Fruit fly (Drosophila melanogaster) whole organism, embryonic: ENCODE results near the gene CG9920.

Experiments used
- Ada2b ChIP-seq: fragments of 200-800 bp; sonication (Bioruptor generic); IDR thresholded peaks from 2 replicates; pipeline ENCODE4 v1.3.6; 2022; ENCODE audit warnings: missing biosample characterization, missing genetic modification characterization
- CG10979 ChIP-seq: fragments of 200-800 bp; sonication (Bioruptor generic); optimal IDR thresholded peaks from 2 replicates; lab custom pipeline; 2018; ENCODE audit warnings: missing biosample characterization, mild to moderate bottlenecking, missing genetic modification characterization, moderate library complexity
- CG11398 ChIP-seq: fragments of 200-800 bp; sonication (Bioruptor generic); optimal IDR thresholded peaks from 2 replicates; lab custom pipeline; 2016; ENCODE audit warnings: missing biosample characterization, missing genetic modification characterization
- CG11456 ChIP-seq: fragments of 200-800 bp; sonication (Bioruptor generic); IDR thresholded peaks from 3 replicates; pipeline ENCODE4 v1.3.6; 2022; ENCODE audit warnings: missing biosample characterization, missing genetic modification characterization
- CG11504 ChIP-seq: fragments of 200-800 bp; sonication (Bioruptor generic); optimal IDR thresholded peaks from 3 replicates; lab custom pipeline; 2019; ENCODE audit warnings: missing biosample characterization, mild to moderate bottlenecking, missing genetic modification characterization, moderate library complexity
- CG12659 ChIP-seq: fragments of 200-800 bp; sonication (Bioruptor generic); optimal IDR thresholded peaks from 3 replicates; lab custom pipeline; 2017; ENCODE audit warnings: mild to moderate bottlenecking, missing biosample characterization, missing genetic modification reagents, missing genetic modification characterization
- CG12744 ChIP-seq: fragments of 200-800 bp; sonication (Bioruptor generic); optimal IDR thresholded peaks from 2 replicates; lab custom pipeline; 2016; ENCODE audit warnings: missing biosample characterization, missing genetic modification characterization
- CG13123 ChIP-seq: fragments of 200-800 bp; sonication (Bioruptor generic); optimal IDR thresholded peaks from 2 replicates; lab custom pipeline; 2016; ENCODE audit warnings: missing biosample characterization, missing genetic modification characterization
- CG14441 ChIP-seq: fragments of 200-800 bp; sonication (Bioruptor generic); IDR thresholded peaks from 2 replicates; pipeline ENCODE4 v1.3.6; 2022; ENCODE audit warnings: missing biosample characterization, missing genetic modification characterization
- CG16813 ChIP-seq: fragments of 200-800 bp; sonication (Bioruptor generic); IDR thresholded peaks from 3 replicates; pipeline ENCODE4 v1.3.6; 2022; ENCODE audit warnings: missing biosample characterization, missing genetic modification characterization; ENCODE audit not compliant: partially characterized antibody
- CG2199 ChIP-seq: fragments of 200-800 bp; sonication (Bioruptor generic); IDR thresholded peaks from 3 replicates; pipeline ENCODE4 v1.3.6; 2022; ENCODE audit warnings: missing biosample characterization, missing genetic modification characterization
- CG31365 ChIP-seq: fragments of 200-800 bp; sonication (Bioruptor generic); optimal IDR thresholded peaks from 2 replicates; lab custom pipeline; 2018; ENCODE audit warnings: missing biosample characterization, mild to moderate bottlenecking, missing genetic modification characterization
- CG3163 ChIP-seq: fragments of 200-800 bp; sonication (Bioruptor generic); optimal IDR thresholded peaks from 3 replicates; lab custom pipeline; 2016; ENCODE audit warnings: missing biosample characterization, missing genetic modification characterization
- CG32772 ChIP-seq: fragments of 200-800 bp; sonication (Bioruptor generic); IDR thresholded peaks from 2 replicates; pipeline ENCODE4 v1.3.6; 2022; ENCODE audit warnings: missing biosample characterization, missing genetic modification characterization
- CG3281 ChIP-seq: fragments of 200-800 bp; sonication (Bioruptor generic); optimal IDR thresholded peaks from 3 replicates; lab custom pipeline; 2017; ENCODE audit warnings: missing biosample characterization, mild to moderate bottlenecking, missing genetic modification characterization
- CG34376 ChIP-seq: fragments of 200-800 bp; sonication (Bioruptor generic); optimal IDR thresholded peaks from 2 replicates; lab custom pipeline; 2018; ENCODE audit warnings: missing biosample characterization, mild to moderate bottlenecking, missing genetic modification characterization
- CG4730 ChIP-seq: fragments of 200-800 bp; sonication (Bioruptor generic); IDR thresholded peaks from 2 replicates; pipeline ENCODE4 v1.3.6; 2022; ENCODE audit warnings: missing biosample characterization, missing genetic modification characterization
- CG7372 ChIP-seq: fragments of 200-800 bp; sonication (Bioruptor generic); IDR thresholded peaks from 2 replicates; pipeline ENCODE4 v1.3.6; 2022; ENCODE audit warnings: missing biosample characterization, missing genetic modification characterization
- CG8924 ChIP-seq: fragments of 200-800 bp; optimal IDR thresholded peaks from 3 replicates; lab custom pipeline; 2019; ENCODE audit warnings: missing biosample characterization, mild to moderate bottlenecking, missing genetic modification characterization, moderate library complexity
- CoRest ChIP-seq: fragments of 200-800 bp; sonication (Bioruptor generic); optimal IDR thresholded peaks from 3 replicates; lab custom pipeline; 2018; ENCODE audit warnings: missing biosample characterization, mild to moderate bottlenecking, missing genetic modification characterization, moderate library complexity
- Deaf1 ChIP-seq: fragments of 200-800 bp; optimal IDR thresholded peaks from 3 replicates; lab custom pipeline; 2019; ENCODE audit warnings: missing biosample characterization, mild to moderate bottlenecking, missing genetic modification characterization, moderate library complexity
- E2f1 ChIP-seq: fragments of 200-800 bp; sonication (Bioruptor generic); IDR thresholded peaks from 2 replicates; pipeline ENCODE4 v1.3.6; 2022; ENCODE audit warnings: missing biosample characterization, missing genetic modification characterization
- HmgD ChIP-seq: fragments of 200-800 bp; sonication (Bioruptor generic); optimal IDR thresholded peaks from 3 replicates; lab custom pipeline; 2016; ENCODE audit warnings: missing biosample characterization, missing genetic modification characterization
- MTF-1 ChIP-seq: fragments of 200-800 bp; sonication (Bioruptor generic); optimal IDR thresholded peaks from 2 replicates; lab custom pipeline; 2018; ENCODE audit warnings: missing biosample characterization, mild to moderate bottlenecking, missing genetic modification characterization, borderline replicate concordance
- Med ChIP-seq: fragments of 200-800 bp; sonication (Bioruptor generic); peaks from one replicate; lab custom pipeline; 2016; ENCODE audit warnings: missing biosample characterization, missing genetic modification characterization, mild to moderate bottlenecking, inconsistent platforms, moderate library complexity
- PHDP ChIP-seq: fragments of 200-800 bp; sonication (Bioruptor generic); optimal IDR thresholded peaks from 3 replicates; lab custom pipeline; 2018; ENCODE audit warnings: missing biosample characterization, mild to moderate bottlenecking, missing genetic modification characterization, moderate library complexity
- Spps ChIP-seq: fragments of 200-800 bp; sonication (Bioruptor generic); optimal IDR thresholded peaks from 2 replicates; lab custom pipeline; 2018; ENCODE audit warnings: missing biosample characterization, mild to moderate bottlenecking, missing genetic modification characterization
- ci ChIP-seq: fragments of 200-800 bp; sonication (Bioruptor generic); IDR thresholded peaks from 3 replicates; pipeline ENCODE4 v1.3.6; 2022; ENCODE audit warnings: missing biosample characterization, missing genetic modification characterization
- crol ChIP-seq: fragments of 200-800 bp; sonication (Bioruptor generic); IDR thresholded peaks from 2 replicates; pipeline ENCODE4 v1.3.6; 2022; ENCODE audit warnings: missing biosample characterization, missing genetic modification characterization
- dmrt99B ChIP-seq: fragments of 200-800 bp; sonication (Bioruptor generic); optimal IDR thresholded peaks from 2 replicates; lab custom pipeline; 2018; ENCODE audit warnings: missing biosample characterization, mild to moderate bottlenecking, missing genetic modification characterization, moderate library complexity
- dysf ChIP-seq: fragments of 200-800 bp; sonication (Bioruptor generic); IDR thresholded peaks from 3 replicates; pipeline ENCODE4 v1.3.6; 2022; ENCODE audit warnings: missing biosample characterization, missing genetic modification characterization
- grau ChIP-seq: fragments of 200-800 bp; optimal IDR thresholded peaks from 3 replicates; lab custom pipeline; 2019; ENCODE audit warnings: missing biosample characterization, mild to moderate bottlenecking, missing genetic modification characterization, moderate library complexity
- ham ChIP-seq: fragments of 200-800 bp; sonication (Bioruptor generic); IDR thresholded peaks from 2 replicates; pipeline ENCODE4 v1.3.6; 2022; ENCODE audit warnings: missing biosample characterization, missing genetic modification characterization
- lmd ChIP-seq: fragments of 200-800 bp; sonication (Bioruptor generic); IDR thresholded peaks from 2 replicates; pipeline ENCODE4 v1.3.6; 2022; ENCODE audit warnings: missing biosample characterization, missing genetic modification characterization
- lov ChIP-seq, 2 experiments: fragments of 200-800 bp in 1 of 2; fragments of >200 bp in 1 of 2; sonication (Bioruptor generic) in 1 of 2; IDR thresholded peaks in 1 of 2; optimal IDR thresholded peaks in 1 of 2; 2 replicates in 1 of 2; 3 replicates in 1 of 2; pipeline versions ENCODE4 v1.3.6 to Lab custom; 2017 to 2022; ENCODE audit warnings: missing biosample characterization in 1 of 2, missing genetic modification characterization in 1 of 2
- mirr ChIP-seq: fragments of 200-800 bp; sonication (Bioruptor generic); optimal IDR thresholded peaks from 3 replicates; lab custom pipeline; 2018; ENCODE audit warnings: missing biosample characterization, mild to moderate bottlenecking, missing genetic modification characterization
- schlank ChIP-seq: fragments of 200-800 bp; sonication (Bioruptor generic); optimal IDR thresholded peaks from 2 replicates; lab custom pipeline; 2018; ENCODE audit warnings: missing biosample characterization, mild to moderate bottlenecking, missing genetic modification characterization
- scrt ChIP-seq: fragments of 200-800 bp; sonication (Bioruptor generic); optimal IDR thresholded peaks from 2 replicates; lab custom pipeline; 2018; ENCODE audit warnings: missing biosample characterization, mild to moderate bottlenecking, missing genetic modification characterization, moderate library complexity
- slbo ChIP-seq: fragments of 200-800 bp; sonication (Bioruptor generic); IDR thresholded peaks from 2 replicates; pipeline ENCODE4 v1.3.6; 2022; ENCODE audit warnings: missing biosample characterization, missing genetic modification characterization
- slp2 ChIP-seq: fragments of 200-800 bp; sonication (Bioruptor generic); optimal IDR thresholded peaks from 2 replicates; lab custom pipeline; 2016; ENCODE audit warnings: missing biosample characterization, missing genetic modification characterization
- sob ChIP-seq: fragments of 200-800 bp; sonication (Bioruptor generic); IDR thresholded peaks from 2 replicates; pipeline ENCODE4 v1.3.6; 2022; ENCODE audit warnings: missing biosample characterization, missing genetic modification characterization
- vvl ChIP-seq: fragments of 200-800 bp; sonication (Bioruptor generic); IDR thresholded peaks from 2 replicates; pipeline ENCODE4 v1.3.6; 2022; ENCODE audit warnings: missing biosample characterization, missing genetic modification characterization

Gene CG9920

DNA sequence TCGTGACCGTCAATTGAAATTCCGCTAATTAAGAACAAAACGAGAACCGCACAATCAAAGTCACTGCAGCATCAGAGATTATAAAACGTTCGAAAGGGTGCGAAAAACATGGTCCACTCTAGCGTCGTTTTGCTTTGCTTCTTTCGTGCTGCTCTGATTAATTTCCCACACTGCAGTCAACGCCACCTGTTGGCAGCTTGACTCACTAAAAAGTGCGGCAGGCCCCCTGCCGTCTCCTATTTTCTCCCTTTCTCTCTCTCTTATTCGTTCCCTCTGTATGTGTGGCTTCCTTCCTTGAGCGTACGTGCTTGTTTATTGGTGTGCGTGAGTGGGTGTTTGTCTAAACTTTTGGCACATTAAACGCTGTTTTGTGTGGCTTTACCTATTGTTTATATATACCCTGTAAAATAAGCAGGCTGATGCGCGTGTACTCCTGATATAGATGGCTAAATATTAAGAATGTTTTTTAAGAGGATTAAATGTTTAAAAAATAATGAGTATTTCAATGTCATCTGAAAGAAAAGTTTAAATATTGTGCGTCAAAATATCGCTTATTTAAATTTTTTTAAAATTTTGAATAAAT lies 738 bp upstream of the CG9920 start (continued):
- TF ChIP-seq CG32772 (GFP tag; lab: Robert Waterston, UW) (no peak), slbo (GFP tag; lab: Robert Waterston, UW) (peak; percentile 24; the same call in 1 of the 2 replicates), lov (optimal IDR thresholded peaks at IDR 0.05; lab: Kevin White, UChicago) (no peak), lov (GFP tag; IDR thresholded peaks at IDR 0.05; lab: Robert Waterston, UW) (no peak), CG11398 (GFP tag; lab: Kevin White, UChicago) (no peak), sob (GFP tag; lab: Robert Waterston, UW) (0 out of 2 replicates have a peak, but pooled peaks have one; percentile 20), MTF-1 (GFP tag; lab: Kevin White, UChicago) (peak; percentile 21), CG4730 (GFP tag; lab: Robert Waterston, UW) (no peak), scrt (peak; percentile 51), HmgD (GFP tag; lab: Kevin White, UChicago) (peak; percentile 25), CG3281 (peak; percentile 23), CG7372 (GFP tag; lab: Robert Waterston, UW) (peak; percentile 54), CG10979 (tag; lab: Kevin White, UChicago) (peak; percentile 92), Spps (tag; lab: Kevin White, UChicago) (no peak), CG11504 (tag; lab: Kevin White, UChicago) (peak; percentile 42), CG34376 (GFP tag; lab: Kevin White, UChicago) (peak; percentile 8), ham (GFP tag; lab: Robert Waterston, UW) (no peak), CG11456 (peak; percentile 60; the same call in 1 of the 3 replicates), CG12659 (GFP tag; lab: Kevin White, UChicago) (peak; percentile 16), crol (GFP tag; lab: Robert Waterston, UW) (peak; percentile 86), CG3163 (peak; percentile 1), CG8924 (tag; lab: Kevin White, UChicago) (peak; percentile 38), CG31365 (tag; lab: Kevin White, UChicago) (no peak), CG2199 (GFP tag; lab: Robert Waterston, UW) (0 out of 3 replicates have a peak, but pooled peaks have one; percentile 64), vvl (GFP tag; lab: Robert Waterston, UW) (peak; percentile 39), CG12744 (peak; percentile 17), slp2 (GFP tag; lab: Kevin White, UChicago) (peak; percentile 9), CoRest (tag; lab: Kevin White, UChicago) (peak; percentile 32), grau (tag; lab: Kevin White, UChicago) (peak; percentile 28), mirr (GFP tag; lab: Kevin White, UChicago) (peak; percentile 14), PHDP (tag; lab: Kevin White, UChicago) (peak; percentile 8), dysf (GFP tag; lab: Robert Waterston, UW) (peak; percentile 5; the same call in 1 of the 3 replicates), CG14441 (GFP tag; lab: Robert Waterston, UW) (0 out of 2 replicates have a peak, but pooled peaks have one; percentile 23), schlank (tag; lab: Kevin White, UChicago) (no peak), lmd (GFP tag; lab: Robert Waterston, UW) (peak; percentile 31; the same call in 1 of the 2 replicates), E2f1 (GFP tag; lab: Robert Waterston, UW) (peak; percentile 8; the same call in 1 of the 2 replicates), Med (GFP tag; lab: Kevin White, UChicago) (peak; percentile 68), ci (peak; percentile 60; the same call in 2 of the 3 replicates), CG13123 (GFP tag; lab: Kevin White, UChicago) (no peak), CG16813 (GFP tag; lab: Robert Waterston, UW) (0 out of 3 replicates have a peak, but pooled peaks have one; percentile 7), dmrt99B (tag; lab: Kevin White, UChicago) (peak; percentile 29), Ada2b (GFP tag; lab: Robert Waterston, UW) (peak; percentile 20; the same call in 1 of the 2 replicates), Deaf1 (peak; percentile 28)
